Worm (Caenorhabditis elegans): ENCODE measurements around the gene degl-2.

degl-2 gene

ce11 chrIV:9667084-9667483 lies 23.8 kb downstream of the degl-2 start:
- no peak for TF ChIP-seq sup-37 (GFP tag; optimal IDR thresholded peaks at IDR 0.05)
- TF ChIP-seq isw-1 (GFP tag; IDR thresholded peaks at IDR 0.05): no peak
- no peak for TF ChIP-seq ceh-8 (GFP tag; optimal IDR thresholded peaks at IDR 0.05)
- no peak for TF ChIP-seq unc-86 (tag; optimal IDR thresholded peaks at IDR 0.05)
- TF ChIP-seq fkh-10 (GFP tag; optimal IDR thresholded peaks at IDR 0.05): no peak
- TF ChIP-seq lin-14 (GFP tag; optimal IDR thresholded peaks at IDR 0.05): peak; percentile 11
- TF ChIP-seq jun-1 (tag; optimal IDR thresholded peaks at IDR 0.05): no peak
- no peak for TF ChIP-seq ces-1 (GFP tag; optimal IDR thresholded peaks at IDR 0.05)
- TF ChIP-seq nhr-47 (tag; optimal IDR thresholded peaks at IDR 0.05): peak; percentile 0
- no peak for TF ChIP-seq C16A3.4 (tag; optimal IDR thresholded peaks at IDR 0.05)
- no peak for TF ChIP-seq C34B4.2 (tag; optimal IDR thresholded peaks at IDR 0.05)
- TF ChIP-seq vab-15 (tag; optimal IDR thresholded peaks at IDR 0.05): no peak
- TF ChIP-seq F16B12.6 (tag; optimal IDR thresholded peaks at IDR 0.05): no peak
- TF ChIP-seq egl-27 (tag; optimal IDR thresholded peaks at IDR 0.05): no peak
- peak; percentile 4 for TF ChIP-seq elt-2 (tag; optimal IDR thresholded peaks at IDR 0.05)
- no peak for TF ChIP-seq xbp-1 (tag; optimal IDR thresholded peaks at IDR 0.05)
- no peak for TF ChIP-seq fkh-8 (tag; optimal IDR thresholded peaks at IDR 0.05)
- no peak for TF ChIP-seq hlh-17 (GFP tag; optimal IDR thresholded peaks at IDR 0.05; ENCODE audit: borderline replicate concordance)
- no peak for TF ChIP-seq nhr-12 (tag; optimal IDR thresholded peaks at IDR 0.05)
- TF ChIP-seq lsy-2 (tag; optimal IDR thresholded peaks at IDR 0.05): peak in 1 of 2 experiments; percentile 10
- TF ChIP-seq efl-3 (GFP tag; optimal IDR thresholded peaks at IDR 0.05): no peak
- no peak for TF ChIP-seq fkh-4 (tag; optimal IDR thresholded peaks at IDR 0.05; ENCODE audit: borderline replicate concordance)
- no peak for TF ChIP-seq unc-98 (GFP tag; IDR thresholded peaks at IDR 0.05)
- TF ChIP-seq pag-3 (tag; optimal IDR thresholded peaks at IDR 0.05; ENCODE audit: borderline replicate concordance, insufficient read depth): no peak
- TF ChIP-seq alr-1 (tag; optimal IDR thresholded peaks at IDR 0.05; ENCODE audit: borderline replicate concordance): no peak
- TF ChIP-seq nhr-71 (tag; optimal IDR thresholded peaks at IDR 0.05): no peak
- peak; percentile 73 for TF ChIP-seq nhr-85 (tag)
- no peak for TF ChIP-seq irx-1 (tag; optimal IDR thresholded peaks at IDR 0.05)
- no peak for TF ChIP-seq elt-3 (tag; optimal IDR thresholded peaks at IDR 0.05)
- TF ChIP-seq egl-13 (tag; optimal IDR thresholded peaks at IDR 0.05): no peak
- TF ChIP-seq mep-1 (tag; optimal IDR thresholded peaks at IDR 0.05): peak; percentile 17
- TF ChIP-seq snu-23 (GFP tag; optimal IDR thresholded peaks at IDR 0.05): no peak
- TF ChIP-seq ceh-63 (GFP tag; optimal IDR thresholded peaks at IDR 0.05): no peak
- no peak for TF ChIP-seq snpc-4 (tag; optimal IDR thresholded peaks at IDR 0.05)
- TF ChIP-seq nhr-76 (tag; optimal IDR thresholded peaks at IDR 0.05): no peak
- TF ChIP-seq ceh-88 (GFP tag; IDR thresholded peaks at IDR 0.05): no peak
- TF ChIP-seq C04F5.9 (tag; optimal IDR thresholded peaks at IDR 0.05): no peak
- TF ChIP-seq pqm-1 (tag; optimal IDR thresholded peaks at IDR 0.05): no peak

ce11 chrIV:9668103-9668672 lies 24.9 kb downstream of the degl-2 start:
- TF ChIP-seq nhr-20 (tag; optimal IDR thresholded peaks at IDR 0.05) (peak; percentile 77), unc-62 (GFP tag; optimal IDR thresholded peaks at IDR 0.05) (no peak), nhr-84 (tag; optimal IDR thresholded peaks at IDR 0.05) (no peak), snu-23 (GFP tag; optimal IDR thresholded peaks at IDR 0.05) (peak; percentile 23), ztf-11 (tag; optimal IDR thresholded peaks at IDR 0.05) (no peak), rnt-1 (tag; optimal IDR thresholded peaks at IDR 0.05) (no peak), swsn-7 (tag; optimal IDR thresholded peaks at IDR 0.05) (no peak), sox-4 (tag; optimal IDR thresholded peaks at IDR 0.05) (no peak), lin-14 (GFP tag; optimal IDR thresholded peaks at IDR 0.05) (peak; percentile 46), elt-2 (tag; optimal IDR thresholded peaks at IDR 0.05) (peak; percentile 65), mdl-1 (tag; optimal IDR thresholded peaks at IDR 0.05) (peak in 1 of 2 experiments; percentile 31), nhr-71 (tag; optimal IDR thresholded peaks at IDR 0.05) (peak; percentile 64), ceh-63 (GFP tag; optimal IDR thresholded peaks at IDR 0.05) (no peak), lin-35 (GFP tag; optimal IDR thresholded peaks at IDR 0.05) (peak in 1 of 2 experiments; percentile 14), xbp-1 (tag; optimal IDR thresholded peaks at IDR 0.05) (no peak), efl-1 (optimal IDR thresholded peaks at IDR 0.05) (no peak), efl-1 (GFP tag; optimal IDR thresholded peaks at IDR 0.05 in 1 of 2) (peak in 1 of 2 experiments; percentile 56), nhr-76 (tag; optimal IDR thresholded peaks at IDR 0.05) (no peak), nhr-19 (GFP tag; conservative IDR thresholded peaks at IDR 0.05) (peak; percentile 10; the same call in 1 of the 2 replicates), ceh-8 (GFP tag; optimal IDR thresholded peaks at IDR 0.05) (no peak), lin-15B (tag; optimal IDR thresholded peaks at IDR 0.05) (no peak), C04F5.9 (tag; optimal IDR thresholded peaks at IDR 0.05) (no peak), mab-9 (GFP tag; IDR thresholded peaks at IDR 0.05) (no peak), pqm-1 (tag; optimal IDR thresholded peaks at IDR 0.05) (no peak)
